Worm (Caenorhabditis elegans): ENCODE results near the gene F13A7.1.

- TF ChIP-seq ztf-23 (GFP tag; IDR thresholded peaks at IDR 0.05) (no peak), cog-1 (tag; optimal IDR thresholded peaks at IDR 0.05) (no peak), med-1 (GFP tag; optimal IDR thresholded peaks at IDR 0.05; ENCODE audit: insufficient read depth) (no peak)
These were observed 16.4 kb downstream of the F13A7.1 start for ce11 chrV:16361350-16361749.
